Worm (Caenorhabditis elegans) whole organism, late embryonic: ENCODE results near the gene eas-1.

Experiments
- C08G9.2 ChIP-seq: sonication (generic microtip); optimal IDR thresholded peaks from 2 replicates; lab custom pipeline; 2016; ENCODE audit warnings: mild to moderate bottlenecking, missing genetic modification characterization, moderate library complexity, missing compliant biosample characterization
- ceh-22 ChIP-seq: sonication (generic microtip); optimal IDR thresholded peaks from 2 replicates; lab custom pipeline; 2017; ENCODE audit warnings: missing biosample characterization, missing genetic modification characterization
- fax-1 ChIP-seq: sonication (generic microtip); optimal IDR thresholded peaks from 2 replicates; lab custom pipeline; 2016; ENCODE audit warnings: missing genotype, missing genetic modification characterization, missing compliant biosample characterization
- nhr-11 ChIP-seq: fragments of 150-350 bp; optimal IDR thresholded peaks from 2 replicates; lab custom pipeline; 2014; ENCODE audit warnings: missing biosample characterization, missing genetic modification characterization
- pha-4 ChIP-seq: fragments of 150-350 bp; optimal IDR thresholded peaks from 2 replicates; lab custom pipeline; 2018; ENCODE audit warnings: missing biosample characterization, missing genetic modification reagents, missing genetic modification characterization
- ref-2 ChIP-seq: sonication (generic microtip); optimal IDR thresholded peaks from 2 replicates; lab custom pipeline; 2016; ENCODE audit warnings: missing genetic modification characterization, missing compliant biosample characterization
- unc-3 ChIP-seq, 2 experiments: fragments of 200-800 bp in 1 of 2; sonication (Bioruptor generic) in 1 of 2; sonication (generic microtip) in 1 of 2; conservative IDR thresholded peaks in 1 of 2; optimal IDR thresholded peaks in 1 of 2; 2 replicates each; pipeline versions ENCODE4 v1.3.6 to Lab custom; 2016 to 2022; ENCODE audit warnings: missing compliant biosample characterization in 2 of 2, missing genetic modification characterization in 2 of 2, missing genetic modification reagents in 1 of 2
- unc-86 ChIP-seq: sonication (generic microtip); optimal IDR thresholded peaks from 2 replicates; lab custom pipeline; 2016; ENCODE audit warnings: missing genetic modification characterization, missing compliant biosample characterization

DNA sequence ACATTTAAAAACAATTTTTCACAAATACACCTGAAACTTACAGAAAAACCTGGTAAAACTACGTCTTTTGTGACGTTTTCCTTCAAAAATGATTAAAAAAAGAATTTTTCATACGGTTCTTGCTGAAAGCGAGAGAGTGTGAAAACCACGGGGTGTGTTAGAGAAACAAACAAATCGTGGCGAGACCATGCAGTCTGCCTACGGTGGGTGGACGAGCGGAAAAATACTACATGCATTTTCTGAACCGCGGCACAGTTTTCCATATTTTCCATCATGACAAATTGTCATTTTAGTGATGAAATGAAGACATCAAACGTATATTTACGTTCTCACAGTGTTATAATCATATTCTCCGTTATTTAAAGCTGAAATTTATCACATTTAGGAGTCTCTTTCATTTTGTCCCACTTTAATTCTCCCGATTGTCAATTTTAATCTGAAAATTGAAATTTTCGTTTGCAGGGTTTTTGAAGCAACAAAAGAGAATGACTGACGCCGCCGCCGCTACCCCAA lies 33.8 kb upstream of the eas-1 start, which contains the start of the genes F10G7.9 and tsn-1:
- TF ChIP-seq unc-86 (tag; lab: Kevin White, UChicago) (no peak), nhr-11 (tag; lab: Kevin White, UChicago) (no peak), fax-1 (tag; lab: Kevin White, UChicago) (no peak), unc-3 (GFP tag; conservative IDR thresholded peaks at IDR 0.05; lab: Robert Waterston, UW) (no peak), unc-3 (tag; optimal IDR thresholded peaks at IDR 0.05; lab: Kevin White, UChicago) (no peak), ref-2 (tag; lab: Kevin White, UChicago) (no peak), C08G9.2 (tag; lab: Kevin White, UChicago) (no peak), pha-4 (tag; lab: Kevin White, UChicago) (no peak), ceh-22 (tag; lab: Kevin White, UChicago) (no peak)
